Fruit fly (Drosophila melanogaster): Measurements from ENCODE around the gene CG42359.

CG42359 gene

dm6 chr3R:19162135-19162616 is at the start of gene CG42359, which contains the start of gene Nsun5 (continued):
- peak; percentile 84 for TF ChIP-seq CG11085 (GFP tag; IDR thresholded peaks at IDR 0.05)
- peak; percentile 81 for TF ChIP-seq CG18011 (GFP tag; optimal IDR thresholded peaks at IDR 0.05)
- TF ChIP-seq CG10959 (GFP tag; IDR thresholded peaks at IDR 0.05): peak; percentile 82
- TF ChIP-seq Ssrp (tag; optimal IDR thresholded peaks at IDR 0.05): peak; percentile 82
- TF ChIP-seq C15 (GFP tag; IDR thresholded peaks at IDR 0.05): 0 out of 3 replicates have a peak, but pooled peaks have one; percentile 34
- peak; percentile 87 for TF ChIP-seq ato (GFP tag; IDR thresholded peaks at IDR 0.05; ENCODE audit: partially characterized antibody)
- peak; percentile 94 for TF ChIP-seq HLH54F (GFP tag; optimal IDR thresholded peaks at IDR 0.05)
- TF ChIP-seq Fer1 (GFP tag; optimal IDR thresholded peaks at IDR 0.05): peak; percentile 91
- peak; percentile 76 for TF ChIP-seq nerfin-2 (GFP tag; IDR thresholded peaks at IDR 0.05; ENCODE audit: partially characterized antibody)
- peak; percentile 55 for TF ChIP-seq CG9437 (GFP tag; optimal IDR thresholded peaks at IDR 0.05)
- TF ChIP-seq Taf1 (GFP tag; IDR thresholded peaks at IDR 0.05): peak; percentile 80
- no peak for TF ChIP-seq kah (GFP tag; optimal IDR thresholded peaks at IDR 0.05)
- peak; percentile 94 for TF ChIP-seq gem (tag; optimal IDR thresholded peaks at IDR 0.05)
- TF ChIP-seq Dip2 (GFP tag; IDR thresholded peaks at IDR 0.05): no peak
- peak; percentile 47 for TF ChIP-seq CG8281 (tag; optimal IDR thresholded peaks at IDR 0.05)
- TF ChIP-seq nau (GFP tag; optimal IDR thresholded peaks at IDR 0.05): peak; percentile 65
- TF ChIP-seq cad (GFP tag; optimal IDR thresholded peaks at IDR 0.05): no peak
- peak; percentile 70 for TF ChIP-seq ewg (GFP tag; optimal IDR thresholded peaks at IDR 0.05)
- TF ChIP-seq psq (GFP tag; optimal IDR thresholded peaks at IDR 0.05): peak; percentile 67
- TF ChIP-seq HLH4C (GFP tag; IDR thresholded peaks at IDR 0.05; ENCODE audit: partially characterized antibody): peak; percentile 86
- peak; percentile 95 for TF ChIP-seq CG2120 (GFP tag; optimal IDR thresholded peaks at IDR 0.05)
- peak; percentile 62; the same call in 2 of the 3 replicates for TF ChIP-seq sr (GFP tag; IDR thresholded peaks at IDR 0.05)
- peak; percentile 66 for TF ChIP-seq CG31365 (tag; optimal IDR thresholded peaks at IDR 0.05)
- TF ChIP-seq CG7556 (GFP tag; optimal IDR thresholded peaks at IDR 0.05): peak; percentile 81
- TF ChIP-seq CG18599 (GFP tag; optimal IDR thresholded peaks at IDR 0.05): peak; percentile 89
- peak; percentile 52; the same call in 1 of the 2 replicates for TF ChIP-seq sim (GFP tag; IDR thresholded peaks at IDR 0.05)
- peak; percentile 87 for TF ChIP-seq crc (GFP tag; optimal IDR thresholded peaks at IDR 0.05)
- peak; percentile 88 for TF ChIP-seq CG11093 (GFP tag; IDR thresholded peaks at IDR 0.05)
- peak; percentile 95 for TF ChIP-seq CG33213 (GFP tag; optimal IDR thresholded peaks at IDR 0.05)
- peak; percentile 90 for TF ChIP-seq fu2 (GFP tag; optimal IDR thresholded peaks at IDR 0.05)
- peak; percentile 88 for TF ChIP-seq gfzf (GFP tag; optimal IDR thresholded peaks at IDR 0.05)
- TF ChIP-seq E2f1 (GFP tag; IDR thresholded peaks at IDR 0.05): peak; percentile 86
- TF ChIP-seq CG32532 (GFP tag; IDR thresholded peaks at IDR 0.05): peak; percentile 92
- peak; percentile 75 for TF ChIP-seq Fer2 (tag; optimal IDR thresholded peaks at IDR 0.05)
- peak; percentile 82 for TF ChIP-seq CG14860 (GFP tag; IDR thresholded peaks at IDR 0.05; ENCODE audit: partially characterized antibody)
- TF ChIP-seq Med (GFP tag): peak; percentile 99
- peak; percentile 64 for TF ChIP-seq Sox100B (GFP tag; optimal IDR thresholded peaks at IDR 0.05)
- TF ChIP-seq Camta (GFP tag; optimal IDR thresholded peaks at IDR 0.05): peak; percentile 88
- peak; percentile 100 for TF ChIP-seq CG9215 (GFP tag; IDR thresholded peaks at IDR 0.05)
- TF ChIP-seq CG9797 (GFP tag; optimal IDR thresholded peaks at IDR 0.05): peak; percentile 88
- peak; percentile 92 for TF ChIP-seq CG10543 (GFP tag; optimal IDR thresholded peaks at IDR 0.05)
- no peak for TF ChIP-seq bowl (GFP tag; IDR thresholded peaks at IDR 0.05)
- peak; percentile 62 for TF ChIP-seq sima (GFP tag; optimal IDR thresholded peaks at IDR 0.05)
- peak; percentile 98 for TF ChIP-seq dm (GFP tag; optimal IDR thresholded peaks at IDR 0.05)
- peak; percentile 62; the same call in 1 of the 2 replicates for TF ChIP-seq Poxn (GFP tag; IDR thresholded peaks at IDR 0.05)
- peak; percentile 87 for TF ChIP-seq al (GFP tag; IDR thresholded peaks at IDR 0.05)
- TF ChIP-seq pzg (GFP tag; optimal IDR thresholded peaks at IDR 0.05): peak; percentile 95
- TF ChIP-seq sens-2 (GFP tag; IDR thresholded peaks at IDR 0.05): peak; percentile 80
- peak; percentile 91 for TF ChIP-seq Six4 (GFP tag; optimal IDR thresholded peaks at IDR 0.05)
- peak; percentile 85 for TF ChIP-seq B-H1 (GFP tag; IDR thresholded peaks at IDR 0.05)
